Fruit fly (Drosophila melanogaster): ENCODE results near the gene FucT6.
A peak's percentile ranks its signal among the peaks of the same experiment; 100 is the strongest.

FucT6 gene

dm6 chrX:11709799-11710720, at the start of gene FucT6:
TSS of gene FucT6 (minus strand) at chrX:11709951.
- TF ChIP-seq gce (GFP tag; IDR thresholded peaks at IDR 0.05): no peak
- no peak for TF ChIP-seq sqz (GFP tag; optimal IDR thresholded peaks at IDR 0.05)
- no peak for TF ChIP-seq pan (optimal IDR thresholded peaks at IDR 0.05)
- peak in 1 of 2 experiments; percentile 36 for TF ChIP-seq pan (GFP tag; optimal IDR thresholded peaks at IDR 0.05 in 1 of 2, IDR thresholded peaks at IDR 0.05 in 1 of 2)
- no peak for TF ChIP-seq lmd (GFP tag; IDR thresholded peaks at IDR 0.05)
- TF ChIP-seq CG15269 (tag; optimal IDR thresholded peaks at IDR 0.05): no peak
- no peak for TF ChIP-seq CG1647 (GFP tag; optimal IDR thresholded peaks at IDR 0.05)
- peak; percentile 85 for TF ChIP-seq unc-4 (GFP tag; IDR thresholded peaks at IDR 0.05; ENCODE audit: partially characterized antibody)
- TF ChIP-seq CG9727 (GFP tag; optimal IDR thresholded peaks at IDR 0.05): no peak
- no peak for TF ChIP-seq Doc2 (GFP tag; IDR thresholded peaks at IDR 0.05)
- no peak for TF ChIP-seq Mrtf (GFP tag; IDR thresholded peaks at IDR 0.05)
- TF ChIP-seq CG12659 (GFP tag; optimal IDR thresholded peaks at IDR 0.05): peak; percentile 51
- no peak for TF ChIP-seq Gsc (GFP tag; IDR thresholded peaks at IDR 0.05)
- TF ChIP-seq CG13424 (tag; optimal IDR thresholded peaks at IDR 0.05): peak; percentile 1
- no peak for TF ChIP-seq ash1 (GFP tag; optimal IDR thresholded peaks at IDR 0.05)
- no peak for TF ChIP-seq Poxn (GFP tag; IDR thresholded peaks at IDR 0.05)
- TF ChIP-seq fd64A (GFP tag; optimal IDR thresholded peaks at IDR 0.05): no peak
- no peak for TF ChIP-seq BtbVII (GFP tag; optimal IDR thresholded peaks at IDR 0.05)
- peak; percentile 79 for TF ChIP-seq CG4617 (GFP tag; optimal IDR thresholded peaks at IDR 0.05; ENCODE audit: borderline replicate concordance)
- TF ChIP-seq sc (optimal IDR thresholded peaks at IDR 0.05): no peak
- no peak for TF ChIP-seq sc (GFP tag; optimal IDR thresholded peaks at IDR 0.05)
- no peak for TF ChIP-seq CG7987 (GFP tag; optimal IDR thresholded peaks at IDR 0.05)
- TF ChIP-seq CG10979 (tag; optimal IDR thresholded peaks at IDR 0.05): no peak
- no peak for TF ChIP-seq disco-r (GFP tag; optimal IDR thresholded peaks at IDR 0.05)
- no peak for TF ChIP-seq prd (optimal IDR thresholded peaks at IDR 0.05)
- TF ChIP-seq prd (GFP tag; IDR thresholded peaks at IDR 0.05): no peak
- TF ChIP-seq ATbp (GFP tag; optimal IDR thresholded peaks at IDR 0.05): peak; percentile 33
- no peak for TF ChIP-seq cato (GFP tag; optimal IDR thresholded peaks at IDR 0.05; ENCODE audit: borderline replicate concordance)
- TF ChIP-seq dpn (GFP tag; optimal IDR thresholded peaks at IDR 0.05): no peak
- TF ChIP-seq CG3838 (GFP tag; optimal IDR thresholded peaks at IDR 0.05): no peak
- TF ChIP-seq CG17912 (GFP tag; optimal IDR thresholded peaks at IDR 0.05): no peak
- no peak for TF ChIP-seq CG8924 (tag; optimal IDR thresholded peaks at IDR 0.05)
- no peak for TF ChIP-seq repo (GFP tag; optimal IDR thresholded peaks at IDR 0.05)
- no peak for TF ChIP-seq CG32772 (GFP tag; IDR thresholded peaks at IDR 0.05)
- peak; percentile 34 for TF ChIP-seq Ssrp (tag; optimal IDR thresholded peaks at IDR 0.05)
- peak; percentile 34; the same call in 1 of the 2 replicates for TF ChIP-seq chm (GFP tag; IDR thresholded peaks at IDR 0.05)
- TF ChIP-seq Lpt (GFP tag; optimal IDR thresholded peaks at IDR 0.05): no peak
- no peak for TF ChIP-seq jumu (GFP tag; optimal IDR thresholded peaks at IDR 0.05)
- no peak for TF ChIP-seq CG11085 (GFP tag; IDR thresholded peaks at IDR 0.05)
- no peak for TF ChIP-seq CG9609 (GFP tag; optimal IDR thresholded peaks at IDR 0.05)
- TF ChIP-seq wek (GFP tag; optimal IDR thresholded peaks at IDR 0.05): no peak
- no peak for TF ChIP-seq CG4854 (GFP tag; optimal IDR thresholded peaks at IDR 0.05)
- TF ChIP-seq CG6654 (GFP tag; optimal IDR thresholded peaks at IDR 0.05): no peak
- TF ChIP-seq Sry-β (GFP tag; optimal IDR thresholded peaks at IDR 0.05): no peak
- peak; percentile 30 for TF ChIP-seq CG6813 (GFP tag; optimal IDR thresholded peaks at IDR 0.05)
- TF ChIP-seq B-H2 (GFP tag; optimal IDR thresholded peaks at IDR 0.05): peak; percentile 36
- no peak for TF ChIP-seq CG5180 (GFP tag; optimal IDR thresholded peaks at IDR 0.05)
- peak; percentile 90 for TF ChIP-seq CG34224 (GFP tag; IDR thresholded peaks at IDR 0.05; ENCODE audit: partially characterized antibody)
- no peak for TF ChIP-seq ac (GFP tag; optimal IDR thresholded peaks at IDR 0.05)

Data from whole organism, embryonic.